Fruit fly (Drosophila melanogaster) whole organism, embryonic: ENCODE measurements around the gene RpL37A.
A peak's percentile ranks its signal among the peaks of the same experiment; 100 is the strongest.

ENCODE experiments used
- B-H2 ChIP-seq: fragments of 200-800 bp; sonication (Bioruptor generic); optimal IDR thresholded peaks from 2 replicates; lab custom pipeline; 2018; ENCODE audit warnings: missing biosample characterization, mild to moderate bottlenecking, missing genetic modification characterization
- Bdp1 ChIP-seq: fragments of 200-800 bp; sonication (Bioruptor generic); optimal IDR thresholded peaks from 3 replicates; lab custom pipeline; 2016; ENCODE audit warnings: missing biosample characterization, missing genetic modification characterization
- CG1024 ChIP-seq: fragments of 200-800 bp; sonication (Bioruptor generic); IDR thresholded peaks from 2 replicates; pipeline ENCODE4 v1.3.6; 2022; ENCODE audit warnings: missing biosample characterization, missing genetic modification characterization
- CG12104 ChIP-seq: fragments of 200-800 bp; sonication (Bioruptor generic); optimal IDR thresholded peaks from 3 replicates; lab custom pipeline; 2016; ENCODE audit warnings: missing biosample characterization, missing genetic modification characterization
- CG12391 ChIP-seq: fragments of 200-800 bp; sonication (Bioruptor generic); optimal IDR thresholded peaks from 3 replicates; lab custom pipeline; 2018; ENCODE audit warnings: missing biosample characterization, mild to moderate bottlenecking, missing genetic modification characterization, moderate library complexity
- CG13894 ChIP-seq: fragments of 200-800 bp; sonication (Bioruptor generic); optimal IDR thresholded peaks from 3 replicates; lab custom pipeline; 2018; ENCODE audit warnings: missing biosample characterization, mild to moderate bottlenecking, missing genetic modification characterization, moderate library complexity
- CG14860 ChIP-seq: fragments of 200-800 bp; sonication (Bioruptor generic); IDR thresholded peaks from 3 replicates; pipeline ENCODE4 v1.3.6; 2022; ENCODE audit warnings: missing biosample characterization, missing genetic modification characterization; ENCODE audit not compliant: partially characterized antibody
- CG17568 ChIP-seq: fragments of 200-800 bp; sonication (Bioruptor generic); optimal IDR thresholded peaks from 2 replicates; lab custom pipeline; 2018; ENCODE audit warnings: missing biosample characterization, mild to moderate bottlenecking, missing genetic modification characterization, moderate library complexity
- CG17612 ChIP-seq: fragments of 200-800 bp; sonication (Bioruptor generic); IDR thresholded peaks from 2 replicates; pipeline ENCODE4 v1.3.6; 2022; ENCODE audit warnings: missing biosample characterization, missing genetic modification characterization
- CG1792 ChIP-seq: fragments of 200-800 bp; sonication (Bioruptor generic); optimal IDR thresholded peaks from 2 replicates; lab custom pipeline; 2016; ENCODE audit warnings: missing biosample characterization, missing genetic modification characterization
- CG18011 ChIP-seq: fragments of 200-800 bp; sonication (Bioruptor generic); optimal IDR thresholded peaks from 2 replicates; lab custom pipeline; 2017; ENCODE audit warnings: missing biosample characterization, missing genetic modification characterization, mild to moderate bottlenecking, moderate library complexity, missing genotype
- CG3065 ChIP-seq: fragments of 200-800 bp; sonication (Bioruptor generic); optimal IDR thresholded peaks from 2 replicates; lab custom pipeline; 2016; ENCODE audit warnings: missing biosample characterization, missing genetic modification characterization
- CG43689 ChIP-seq: fragments of 200-800 bp; sonication (Bioruptor generic); IDR thresholded peaks from 2 replicates; pipeline ENCODE4 v1.3.6; 2022; ENCODE audit warnings: missing biosample characterization, missing genetic modification characterization
- CG4404 ChIP-seq: fragments of 200-800 bp; sonication (Bioruptor generic); IDR thresholded peaks from 2 replicates; pipeline ENCODE4 v1.3.6; 2022; ENCODE audit warnings: missing biosample characterization, missing genetic modification characterization
- CG4707 ChIP-seq: fragments of 200-800 bp; sonication (Bioruptor generic); optimal IDR thresholded peaks from 2 replicates; lab custom pipeline; 2018; ENCODE audit warnings: missing biosample characterization, mild to moderate bottlenecking, missing genetic modification characterization, moderate library complexity
- CG4820 ChIP-seq: fragments of 200-800 bp; sonication (Bioruptor generic); optimal IDR thresholded peaks from 3 replicates; lab custom pipeline; 2016; ENCODE audit warnings: missing biosample characterization, missing genetic modification characterization
- CG8478 ChIP-seq: fragments of >200 bp; optimal IDR thresholded peaks from 2 replicates; lab custom pipeline; 2018
- CG9727 ChIP-seq: fragments of 200-800 bp; sonication (Bioruptor generic); optimal IDR thresholded peaks from 3 replicates; lab custom pipeline; 2017; ENCODE audit warnings: missing biosample characterization, mild to moderate bottlenecking, missing genetic modification characterization
- CG9817 ChIP-seq: fragments of 200-800 bp; sonication (Bioruptor generic); optimal IDR thresholded peaks from 2 replicates; lab custom pipeline; 2018; ENCODE audit warnings: missing biosample characterization, mild to moderate bottlenecking, missing genetic modification characterization, moderate library complexity
- CG9876 ChIP-seq: fragments of 200-800 bp; sonication (Bioruptor generic); optimal IDR thresholded peaks from 2 replicates; lab custom pipeline; 2016; ENCODE audit warnings: missing biosample characterization, missing genetic modification characterization
- Camta ChIP-seq: fragments of 200-800 bp; sonication (Bioruptor generic); optimal IDR thresholded peaks from 2 replicates; lab custom pipeline; 2016; ENCODE audit warnings: missing biosample characterization, missing genetic modification characterization
- CkIIα-i1 ChIP-seq: fragments of 200-800 bp; sonication (Bioruptor generic); IDR thresholded peaks from 2 replicates; pipeline ENCODE4 v1.3.6; 2022; ENCODE audit warnings: missing biosample characterization, missing genetic modification characterization
- Dbx ChIP-seq: fragments of 200-800 bp; sonication (Bioruptor generic); IDR thresholded peaks from 3 replicates; pipeline ENCODE4 v1.3.6; 2022; ENCODE audit warnings: missing biosample characterization, missing genetic modification characterization
- E2f2 ChIP-seq: fragments of 200-800 bp; sonication (Bioruptor generic); IDR thresholded peaks from 2 replicates; pipeline ENCODE4 v1.3.6; 2022; ENCODE audit warnings: missing biosample characterization, missing genetic modification characterization
- Jarid2 ChIP-seq: fragments of 200-800 bp; sonication (Bioruptor generic); optimal IDR thresholded peaks from 3 replicates; lab custom pipeline; 2017; ENCODE audit warnings: mild to moderate bottlenecking, missing biosample characterization, missing genetic modification reagents, missing genetic modification characterization
- Opbp ChIP-seq: fragments of 200-800 bp; sonication (Bioruptor generic); IDR thresholded peaks from 3 replicates; pipeline ENCODE4 v1.3.6; 2022; ENCODE audit warnings: missing biosample characterization, missing genetic modification characterization; ENCODE audit not compliant: partially characterized antibody
- Ravus ChIP-seq: fragments of 200-800 bp; sonication (Bioruptor generic); IDR thresholded peaks from 2 replicates; pipeline ENCODE4 v1.3.6; 2022; ENCODE audit warnings: missing biosample characterization, missing genetic modification characterization
- Sox102F ChIP-seq: fragments of 200-800 bp; sonication (Bioruptor generic); optimal IDR thresholded peaks from 2 replicates; lab custom pipeline; 2018; ENCODE audit warnings: missing biosample characterization, mild to moderate bottlenecking, missing genetic modification characterization, moderate library complexity
- Tbp ChIP-seq: fragments of >200 bp; optimal IDR thresholded peaks from 2 replicates; lab custom pipeline; 2018; ENCODE audit warnings: missing biosample characterization, missing genetic modification characterization
- Xrp1 ChIP-seq: fragments of 200-800 bp; sonication (Bioruptor generic); IDR thresholded peaks from 2 replicates; pipeline ENCODE4 v1.3.6; 2022; ENCODE audit warnings: missing biosample characterization, missing genetic modification characterization
- ab ChIP-seq: fragments of 200-800 bp; sonication (Bioruptor generic); optimal IDR thresholded peaks from 2 replicates; lab custom pipeline; 2016; ENCODE audit warnings: missing biosample characterization, missing genetic modification characterization
- ap ChIP-seq: fragments of 200-800 bp; sonication (Bioruptor generic); IDR thresholded peaks from 2 replicates; pipeline ENCODE4 v1.3.6; 2022; ENCODE audit warnings: missing biosample characterization, missing genetic modification characterization
- bigmax ChIP-seq: fragments of 200-800 bp; sonication (Bioruptor generic); optimal IDR thresholded peaks from 2 replicates; lab custom pipeline; 2018; ENCODE audit warnings: missing biosample characterization, mild to moderate bottlenecking, missing genetic modification characterization
- crc ChIP-seq: fragments of 200-800 bp; sonication (Bioruptor generic); optimal IDR thresholded peaks from 2 replicates; lab custom pipeline; 2016; ENCODE audit warnings: missing biosample characterization, missing genetic modification characterization
- cwo ChIP-seq: fragments of 200-800 bp; sonication (Bioruptor generic); optimal IDR thresholded peaks from 3 replicates; lab custom pipeline; 2017; ENCODE audit warnings: missing biosample characterization, missing genetic modification characterization, mild to moderate bottlenecking, moderate library complexity, missing genetic modification reagents
- danr ChIP-seq: fragments of 200-800 bp; sonication (Bioruptor generic); IDR thresholded peaks from 2 replicates; pipeline ENCODE4 v1.3.6; 2022; ENCODE audit warnings: missing biosample characterization, missing genetic modification characterization
- emc ChIP-seq: fragments of 200-800 bp; sonication (Bioruptor generic); optimal IDR thresholded peaks from 2 replicates; lab custom pipeline; 2016; ENCODE audit warnings: missing biosample characterization, missing genetic modification characterization
- ems ChIP-seq: fragments of 200-800 bp; sonication (Bioruptor generic); optimal IDR thresholded peaks from 3 replicates; lab custom pipeline; 2016; ENCODE audit warnings: missing biosample characterization, missing genetic modification characterization
- gcm ChIP-seq: fragments of 200-800 bp; sonication (Bioruptor generic); optimal IDR thresholded peaks from 2 replicates; lab custom pipeline; 2019; ENCODE audit warnings: missing biosample characterization, mild to moderate bottlenecking, missing genetic modification characterization, moderate library complexity
- hth ChIP-seq: fragments of >200 bp; optimal IDR thresholded peaks from 2 replicates; lab custom pipeline; 2017; ENCODE audit warnings: inconsistent platforms
- nom ChIP-seq: fragments of 200-800 bp; sonication (Bioruptor generic); optimal IDR thresholded peaks from 2 replicates; lab custom pipeline; 2017; ENCODE audit warnings: missing biosample characterization, missing genetic modification characterization, mild to moderate bottlenecking, moderate library complexity, missing genetic modification reagents
- pan ChIP-seq, 4 experiments: fragments of >200 bp in 3 of 4; fragments of 200-800 bp in 1 of 4; sonication (Bioruptor generic) in 1 of 4; optimal IDR thresholded peaks in 3 of 4; IDR thresholded peaks in 1 of 4; 2 replicates each; pipeline versions ENCODE4 v1.3.6 to Lab custom; 2017 to 2022; ENCODE audit warnings: missing biosample characterization in 2 of 4, missing genetic modification characterization in 2 of 4, mixed read lengths in 1 of 4
- pb ChIP-seq: fragments of 200-800 bp; sonication (Bioruptor generic); optimal IDR thresholded peaks from 3 replicates; lab custom pipeline; 2016; ENCODE audit warnings: missing biosample characterization, missing genetic modification characterization
- phol ChIP-seq: fragments of 200-800 bp; sonication (Bioruptor generic); optimal IDR thresholded peaks from 3 replicates; lab custom pipeline; 2018; ENCODE audit warnings: missing biosample characterization, mild to moderate bottlenecking, missing genetic modification characterization, moderate library complexity
- pzg ChIP-seq: fragments of 200-800 bp; sonication (Bioruptor generic); optimal IDR thresholded peaks from 3 replicates; lab custom pipeline; 2018; ENCODE audit warnings: missing biosample characterization, mild to moderate bottlenecking, missing genetic modification characterization, moderate library complexity
- scrt ChIP-seq: fragments of 200-800 bp; sonication (Bioruptor generic); optimal IDR thresholded peaks from 2 replicates; lab custom pipeline; 2018; ENCODE audit warnings: missing biosample characterization, mild to moderate bottlenecking, missing genetic modification characterization, moderate library complexity
- slbo ChIP-seq: fragments of 200-800 bp; sonication (Bioruptor generic); IDR thresholded peaks from 2 replicates; pipeline ENCODE4 v1.3.6; 2022; ENCODE audit warnings: missing biosample characterization, missing genetic modification characterization
- so ChIP-seq: fragments of 200-800 bp; sonication (Bioruptor generic); IDR thresholded peaks from 3 replicates; pipeline ENCODE4 v1.3.6; 2022; ENCODE audit warnings: missing biosample characterization, missing genetic modification characterization
- tio ChIP-seq: fragments of 200-800 bp; sonication (Bioruptor generic); optimal IDR thresholded peaks from 2 replicates; lab custom pipeline; 2017; ENCODE audit warnings: missing biosample characterization, missing genetic modification characterization, inconsistent platforms
- vvl ChIP-seq: fragments of 200-800 bp; sonication (Bioruptor generic); IDR thresholded peaks from 2 replicates; pipeline ENCODE4 v1.3.6; 2022; ENCODE audit warnings: missing biosample characterization, missing genetic modification characterization

The RpL37A gene

dm6 chr2L:5043495-5044146, 27.1 kb upstream of the RpL37A start (continued):
- TF ChIP-seq Jarid2 (GFP tag; lab: Kevin White, UChicago) (no peak), CG12104 (peak; percentile 19), emc (GFP tag; lab: Kevin White, UChicago) (no peak), danr (GFP tag; lab: Robert Waterston, UW) (no peak), Xrp1 (GFP tag; lab: Robert Waterston, UW) (peak; percentile 44; the same call in 1 of the 2 replicates), ab (GFP tag; lab: Kevin White, UChicago) (no peak), ap (GFP tag; lab: Robert Waterston, UW) (no peak), CG17612 (GFP tag; lab: Robert Waterston, UW) (0 out of 2 replicates have a peak, but pooled peaks have one; percentile 41), pan (optimal IDR thresholded peaks at IDR 0.05; lab: Kevin White, UChicago) (no peak), pan (GFP tag; optimal IDR thresholded peaks at IDR 0.05 in 1 of 2, IDR thresholded peaks at IDR 0.05 in 1 of 2) (peak in 1 of 2 experiments; percentile 62), cwo (no peak), E2f2 (GFP tag; lab: Robert Waterston, UW) (no peak), CG17568 (GFP tag; lab: Kevin White, UChicago) (no peak), Ravus (GFP tag; lab: Robert Waterston, UW) (no peak), CG9727 (peak; percentile 28), so (GFP tag; lab: Robert Waterston, UW) (0 out of 3 replicates have a peak, but pooled peaks have one; percentile 8), CG9876 (GFP tag; lab: Kevin White, UChicago) (no peak), B-H2 (no peak), pzg (GFP tag; lab: Kevin White, UChicago) (no peak), gcm (GFP tag; lab: Kevin White, UChicago) (no peak), CG1792 (GFP tag; lab: Kevin White, UChicago) (no peak), Camta (no peak), CG1024 (GFP tag; lab: Robert Waterston, UW) (no peak), CG43689 (no peak), CG12391 (tag; lab: Kevin White, UChicago) (peak; percentile 31), Opbp (no peak), nom (GFP tag; lab: Kevin White, UChicago) (no peak), CG4820 (GFP tag; lab: Kevin White, UChicago) (peak; percentile 32), slbo (GFP tag; lab: Robert Waterston, UW) (peak; percentile 78), vvl (GFP tag; lab: Robert Waterston, UW) (peak; percentile 20; the same call in 1 of the 2 replicates), tio (GFP tag; lab: Kevin White, UChicago) (no peak), Tbp (GFP tag; lab: Kevin White, UChicago) (no peak), phol (peak; percentile 34), CkIIα-i1 (GFP tag; lab: Robert Waterston, UW) (no peak), pb (no peak), CG8478 (lab: Kevin White, UChicago) (no peak), Sox102F (peak; percentile 54), bigmax (GFP tag; lab: Kevin White, UChicago) (no peak), scrt (GFP tag; lab: Kevin White, UChicago) (peak; percentile 76), CG4404 (no peak; the same call in 1 of the 2 replicates), CG14860 (0 out of 3 replicates have a peak, but pooled peaks have one; percentile 1), ems (GFP tag; lab: Kevin White, UChicago) (no peak), CG9817 (tag; lab: Kevin White, UChicago) (peak; percentile 37), CG13894 (no peak), crc (GFP tag; lab: Kevin White, UChicago) (no peak), CG3065 (GFP tag; lab: Kevin White, UChicago) (no peak), CG4707 (GFP tag; lab: Kevin White, UChicago) (no peak), hth (no peak), CG18011 (GFP tag; lab: Kevin White, UChicago) (no peak), Bdp1 (no peak), Dbx (GFP tag; lab: Robert Waterston, UW) (no peak)
